Fruit fly (Drosophila melanogaster): ENCODE measurements around the gene CG16713.

CG16713 gene

dm6 chr2L:3647521-3648172, 47.6 kb downstream of the CG16713 start (continued):
- TF ChIP-seq fd59A (GFP tag; optimal IDR thresholded peaks at IDR 0.05) (no peak), CG7368 (GFP tag; optimal IDR thresholded peaks at IDR 0.05) (peak; percentile 35), Blimp-1 (GFP tag; optimal IDR thresholded peaks at IDR 0.05) (no peak), fd85E (GFP tag; optimal IDR thresholded peaks at IDR 0.05) (no peak), CG3919 (GFP tag; optimal IDR thresholded peaks at IDR 0.05) (peak; percentile 38), acj6 (GFP tag; optimal IDR thresholded peaks at IDR 0.05) (peak; percentile 67), CG16779 (tag; optimal IDR thresholded peaks at IDR 0.05) (peak; percentile 5), OdsH (GFP tag; optimal IDR thresholded peaks at IDR 0.05) (peak; percentile 61), fkh (GFP tag; optimal IDR thresholded peaks at IDR 0.05) (peak; percentile 46), eg (GFP tag; IDR thresholded peaks at IDR 0.05) (peak; percentile 73), CG6854 (GFP tag; optimal IDR thresholded peaks at IDR 0.05) (no peak), Ets21C (GFP tag; optimal IDR thresholded peaks at IDR 0.05) (peak; percentile 30), Ets96B (tag; optimal IDR thresholded peaks at IDR 0.05) (peak; percentile 23), ss (GFP tag; optimal IDR thresholded peaks at IDR 0.05) (peak in 1 of 2 experiments; percentile 17)

dm6 chr2L:3646041-3646440, 49.2 kb downstream of the CG16713 start:
- TF ChIP-seq Ets96B (tag; optimal IDR thresholded peaks at IDR 0.05) = no peak
- TF ChIP-seq Eip78C (GFP tag) = peak; percentile 7
- 0 out of 3 replicates have a peak, but pooled peaks have one; percentile 29 for TF ChIP-seq CG6163 (GFP tag; IDR thresholded peaks at IDR 0.05)
- TF ChIP-seq svp (GFP tag) = peak; percentile 81
- TF ChIP-seq eg (GFP tag; IDR thresholded peaks at IDR 0.05) = 0 out of 3 replicates have a peak, but pooled peaks have one; percentile 15

dm6 chr2L:3645339-3645738, 49.9 kb downstream of the CG16713 start:
- TF ChIP-seq CG6276 (GFP tag; optimal IDR thresholded peaks at IDR 0.05) = peak; percentile 47
- no peak for TF ChIP-seq acj6 (GFP tag; optimal IDR thresholded peaks at IDR 0.05)
- TF ChIP-seq dsx (GFP tag; optimal IDR thresholded peaks at IDR 0.05; ENCODE audit: poor library complexity, severe bottlenecking) = no peak
- TF ChIP-seq CG32006 (GFP tag; optimal IDR thresholded peaks at IDR 0.05) = peak; percentile 47
- TF ChIP-seq CG3919 (GFP tag; optimal IDR thresholded peaks at IDR 0.05) = peak; percentile 34
- TF ChIP-seq CG10631 (GFP tag; optimal IDR thresholded peaks at IDR 0.05) = peak; percentile 15
- no peak for TF ChIP-seq CG7368 (GFP tag; optimal IDR thresholded peaks at IDR 0.05)
- peak; percentile 22; the same call in 1 of the 3 replicates for TF ChIP-seq CG8119 (GFP tag; IDR thresholded peaks at IDR 0.05)
- peak; percentile 56 for TF ChIP-seq Gug (GFP tag; IDR thresholded peaks at IDR 0.05)
- TF ChIP-seq CG4318 (GFP tag; optimal IDR thresholded peaks at IDR 0.05) = no peak
- no peak for TF ChIP-seq salr (GFP tag; optimal IDR thresholded peaks at IDR 0.05)
- no peak for TF ChIP-seq Hr39 (GFP tag; optimal IDR thresholded peaks at IDR 0.05)
- TF ChIP-seq Ets96B (tag; optimal IDR thresholded peaks at IDR 0.05) = no peak
- TF ChIP-seq Sox14 (GFP tag; optimal IDR thresholded peaks at IDR 0.05) = no peak
- TF ChIP-seq Eip75B (GFP tag; optimal IDR thresholded peaks at IDR 0.05) = no peak
- TF ChIP-seq CG15336 (GFP tag; IDR thresholded peaks at IDR 0.05) = peak; percentile 60
- no peak for TF ChIP-seq Sox102F (GFP tag; optimal IDR thresholded peaks at IDR 0.05)
- no peak for TF ChIP-seq CG6854 (GFP tag; optimal IDR thresholded peaks at IDR 0.05)
- TF ChIP-seq Eip93F (GFP tag; optimal IDR thresholded peaks at IDR 0.05) = no peak
- TF ChIP-seq cyc (GFP tag; optimal IDR thresholded peaks at IDR 0.05) = no peak
- TF ChIP-seq fkh (GFP tag; optimal IDR thresholded peaks at IDR 0.05) = no peak
- no peak for TF ChIP-seq Met (GFP tag; optimal IDR thresholded peaks at IDR 0.05)
- TF ChIP-seq eg (GFP tag; IDR thresholded peaks at IDR 0.05) = 0 out of 3 replicates have a peak, but pooled peaks have one; percentile 40
- TF ChIP-seq Eip78C (GFP tag) = peak; percentile 36
- TF ChIP-seq CG6163 (GFP tag; IDR thresholded peaks at IDR 0.05) = peak; percentile 47; the same call in 1 of the 3 replicates
- no peak for TF ChIP-seq CG8632 (GFP tag; optimal IDR thresholded peaks at IDR 0.05)
- TF ChIP-seq Blimp-1 (GFP tag; optimal IDR thresholded peaks at IDR 0.05) = no peak
- peak; percentile 23 for TF ChIP-seq net (GFP tag; optimal IDR thresholded peaks at IDR 0.05)
- TF ChIP-seq pdm3 (GFP tag; optimal IDR thresholded peaks at IDR 0.05) = no peak
- no peak for TF ChIP-seq OdsH (GFP tag; optimal IDR thresholded peaks at IDR 0.05)
- TF ChIP-seq achi (GFP tag; optimal IDR thresholded peaks at IDR 0.05) = no peak
- TF ChIP-seq dac (GFP tag; optimal IDR thresholded peaks at IDR 0.05) = no peak
- peak; percentile 14 for TF ChIP-seq Hr4 (GFP tag; optimal IDR thresholded peaks at IDR 0.05)
- no peak for TF ChIP-seq CG9139 (GFP tag; optimal IDR thresholded peaks at IDR 0.05)
- no peak for TF ChIP-seq svp (GFP tag)
- no peak for TF ChIP-seq fd59A (GFP tag; optimal IDR thresholded peaks at IDR 0.05)
- TF ChIP-seq Ets21C (GFP tag; optimal IDR thresholded peaks at IDR 0.05) = no peak
